Worm (Caenorhabditis elegans) whole organism, L4/young adult: Measurements from ENCODE around the gene F53G2.13.

Experiments used
- W03F9.2 ChIP-seq: fragments of 150-350 bp; optimal IDR thresholded peaks from 2 replicates; lab custom pipeline; 2014; ENCODE audit warnings: missing biosample characterization, missing genetic modification characterization
- dao-5 ChIP-seq: sonication (generic microtip); optimal IDR thresholded peaks from 2 replicates; lab custom pipeline; 2016; ENCODE audit warnings: missing genotype, missing genetic modification characterization, moderate library complexity, missing compliant biosample characterization
- him-1 ChIP-seq: sonication (generic microtip); optimal IDR thresholded peaks from 2 replicates; lab custom pipeline; 2016; ENCODE audit warnings: missing genotype, missing genetic modification reagents, missing genetic modification characterization, missing compliant biosample characterization

F53G2.13 gene

DNA sequence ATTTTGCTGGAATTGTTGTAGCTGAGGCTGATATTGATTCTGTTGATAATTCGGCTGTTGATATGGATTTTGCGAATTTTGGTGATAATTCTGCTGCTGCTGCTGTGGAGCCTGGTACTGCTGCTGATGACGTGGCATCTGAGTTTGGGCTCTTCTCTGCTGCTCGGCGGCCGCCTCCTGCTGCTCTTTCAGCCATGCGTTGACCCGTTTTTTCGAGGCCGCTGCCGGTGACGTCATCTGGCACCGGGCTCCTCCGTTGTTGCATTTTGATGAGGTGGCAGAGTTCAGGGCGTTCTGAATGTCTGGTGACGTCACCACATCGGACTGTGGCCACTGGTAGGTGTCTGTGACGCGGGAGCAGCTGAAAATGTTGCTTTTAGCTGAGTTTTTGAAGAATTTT, 26.6 kb upstream of the F53G2.13 start:
- TF ChIP-seq dao-5 (tag; lab: Kevin White, UChicago) (no peak), W03F9.2 (no peak), him-1 (tag; lab: Kevin White, UChicago) (no peak)

DNA sequence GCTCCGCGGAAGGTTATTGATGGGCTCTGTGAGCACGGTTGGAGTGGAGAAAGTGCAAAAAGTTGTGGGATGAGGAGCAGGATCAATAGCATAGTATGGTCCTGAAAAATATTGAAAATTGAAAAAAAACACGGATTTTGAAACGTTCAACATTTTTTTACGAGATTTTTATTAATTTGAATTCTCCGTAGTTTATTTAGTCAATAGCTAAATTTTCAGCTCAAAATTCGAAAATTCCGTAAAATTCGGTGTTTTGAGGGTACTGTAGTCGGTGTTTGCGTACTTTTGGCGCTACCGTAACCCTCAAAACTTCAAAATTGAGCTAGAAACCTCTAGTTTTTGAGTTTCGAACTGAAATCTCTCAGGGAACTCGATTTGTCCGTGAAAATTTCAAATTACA, 24.7 kb upstream of the F53G2.13 start, which contains the start of gene pqn-42:
Gene pqn-42, minus strand, starts transcription at position 101 of the 400 bp plus-strand sequence.
- TF ChIP-seq dao-5 (tag; lab: Kevin White, UChicago) (no peak), him-1 (tag; lab: Kevin White, UChicago) (no peak), W03F9.2 (no peak)

DNA sequence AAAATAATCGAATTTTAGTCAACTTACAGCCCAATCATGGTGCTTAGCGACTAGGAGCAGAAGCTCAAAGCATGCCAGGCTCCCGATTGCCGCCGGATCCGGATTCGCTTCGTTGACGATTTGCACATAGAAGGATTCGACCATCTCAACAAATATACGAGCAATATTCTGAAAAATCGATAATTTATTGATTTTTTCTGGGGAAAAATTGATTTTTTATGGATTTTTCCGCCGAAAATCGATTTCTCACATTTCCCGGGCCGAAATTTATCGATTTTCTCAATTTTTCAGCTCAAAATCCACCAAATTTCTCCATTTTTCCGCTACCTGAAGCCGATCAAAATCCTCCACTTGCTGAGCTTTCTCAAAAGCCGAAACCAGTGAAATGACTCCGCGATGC, 14.7 kb upstream of the F53G2.13 start:
- no peak for TF ChIP-seq dao-5 (tag; lab: Kevin White, UChicago)
- no peak for TF ChIP-seq him-1 (tag; lab: Kevin White, UChicago)
- no peak for TF ChIP-seq W03F9.2

DNA sequence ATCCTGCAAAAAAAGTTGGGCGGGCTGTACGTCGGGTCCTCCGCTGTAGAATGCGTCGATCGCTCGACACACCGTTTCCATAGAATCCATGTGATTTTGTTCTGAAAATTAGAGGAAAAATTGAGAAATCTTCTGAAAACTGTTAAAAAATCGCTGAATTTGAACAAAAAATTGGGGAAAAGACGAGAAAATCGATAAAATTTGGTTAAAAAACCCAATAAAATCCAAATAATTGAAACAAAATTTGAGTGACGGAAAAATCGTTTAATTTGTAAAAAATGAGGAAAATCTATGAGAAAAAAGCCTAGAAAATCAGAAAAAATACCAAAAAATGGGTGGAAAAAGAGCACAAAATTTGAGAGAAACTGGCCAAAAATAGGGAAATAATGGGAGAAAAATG, 10.3 kb upstream of the F53G2.13 start, which contains the start of gene tsr-1:
Gene tsr-1, minus strand, starts transcription at position 101 of the 400 bp plus-strand sequence.
- TF ChIP-seq dao-5 (tag; lab: Kevin White, UChicago), result no peak
- no peak for TF ChIP-seq W03F9.2
- TF ChIP-seq him-1 (tag; lab: Kevin White, UChicago), result no peak

DNA sequence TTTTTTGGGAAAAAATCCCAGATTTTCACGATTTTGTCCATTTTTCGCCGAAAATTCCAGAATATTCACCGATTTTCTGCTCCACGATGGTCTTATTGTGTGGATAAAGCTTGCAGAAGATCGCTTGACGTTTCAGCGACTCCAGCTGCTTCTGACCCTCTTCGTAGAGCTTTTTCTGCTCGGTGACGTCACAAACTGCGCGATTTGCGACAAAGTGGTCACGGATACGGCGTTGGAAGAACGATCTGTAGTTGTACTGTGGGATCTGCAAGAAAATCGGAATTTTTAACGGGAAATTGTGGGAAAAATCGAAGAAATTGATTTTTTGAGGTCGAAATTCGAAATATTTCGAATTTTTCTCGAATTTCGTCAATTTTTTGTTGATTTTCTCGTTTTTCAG, 5.1 kb upstream of the F53G2.13 start, which contains the start of gene mnat-1:
Gene mnat-1, minus strand, starts transcription at position 101 of the 400 bp plus-strand sequence.
- no peak for TF ChIP-seq W03F9.2

DNA sequence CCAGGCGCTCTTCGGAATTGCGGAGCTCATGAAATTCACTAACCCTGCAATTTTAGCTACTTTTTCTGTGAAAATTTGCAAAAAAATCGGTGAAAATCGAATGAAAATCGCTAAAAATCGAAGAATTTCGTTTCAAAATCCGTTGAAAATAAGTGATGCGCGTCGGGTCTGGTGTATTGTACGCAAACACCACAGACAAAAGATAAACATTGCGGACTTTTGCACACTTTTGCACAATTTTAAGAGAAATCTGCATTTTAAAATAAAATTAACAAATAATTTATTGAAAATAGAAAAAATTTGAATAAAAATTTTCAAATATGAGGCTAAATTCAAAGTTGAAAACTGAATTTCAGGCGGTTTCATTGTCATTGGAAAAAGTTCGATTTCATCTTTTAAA, 4.6 kb upstream of the F53G2.13 start, which contains the start of gene F53G2.12:
Gene F53G2.12, minus strand, starts transcription at position 44 of the 400 bp plus-strand sequence.
- no peak for TF ChIP-seq W03F9.2
- no peak for TF ChIP-seq dao-5 (tag; lab: Kevin White, UChicago)
- TF ChIP-seq him-1 (tag; lab: Kevin White, UChicago), result no peak

DNA sequence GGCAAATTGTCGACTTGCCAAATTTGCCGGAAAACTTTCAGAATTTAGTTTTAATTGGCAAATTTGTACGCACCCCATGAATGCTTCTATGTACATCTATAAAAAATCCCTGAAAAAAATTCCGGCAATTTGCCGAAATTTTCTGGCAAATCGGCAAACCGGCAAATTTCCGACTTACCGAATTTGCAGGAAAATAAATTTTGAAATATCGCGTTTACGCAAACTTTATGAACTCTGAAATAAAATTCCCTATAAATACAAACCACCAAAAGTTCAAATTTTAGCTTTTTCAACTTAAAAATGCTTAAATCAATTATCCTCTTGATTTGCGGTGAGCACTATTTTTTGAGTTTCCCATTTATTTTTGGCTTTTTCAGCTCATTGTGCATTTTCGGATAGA, 3.5 kb upstream of the F53G2.13 start, which contains the start of gene F53G2.3:
Gene F53G2.3, plus strand, starts transcription at position 301 of the 400 bp plus-strand sequence.
- TF ChIP-seq dao-5 (tag; lab: Kevin White, UChicago) (no peak), W03F9.2 (no peak), him-1 (tag; lab: Kevin White, UChicago) (no peak)

DNA sequence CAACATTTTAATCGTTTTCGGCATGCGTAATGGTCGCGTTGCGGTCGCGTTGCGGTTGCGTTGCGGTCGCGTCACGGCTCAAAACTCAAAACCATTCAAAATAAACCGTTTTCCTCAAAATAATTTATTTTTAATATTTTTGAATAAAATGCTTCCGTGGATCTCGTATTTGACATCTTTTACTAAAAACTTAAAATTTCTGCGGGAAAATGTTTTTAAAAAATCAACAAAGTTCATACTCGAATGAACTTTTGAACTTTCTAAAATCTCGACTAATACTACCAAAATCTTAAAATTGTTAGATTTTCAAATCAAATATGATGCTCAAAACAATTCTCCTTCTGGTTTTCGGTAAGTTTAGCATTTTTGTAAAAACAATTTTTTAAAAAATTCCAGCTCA, 2.0 kb upstream of the F53G2.13 start, which contains the start of gene F53G2.2:
Gene F53G2.2, plus strand, starts transcription at position 301 of the 400 bp plus-strand sequence.
- no peak for TF ChIP-seq him-1 (tag; lab: Kevin White, UChicago)
- no peak for TF ChIP-seq dao-5 (tag; lab: Kevin White, UChicago)
- TF ChIP-seq W03F9.2, result no peak

DNA sequence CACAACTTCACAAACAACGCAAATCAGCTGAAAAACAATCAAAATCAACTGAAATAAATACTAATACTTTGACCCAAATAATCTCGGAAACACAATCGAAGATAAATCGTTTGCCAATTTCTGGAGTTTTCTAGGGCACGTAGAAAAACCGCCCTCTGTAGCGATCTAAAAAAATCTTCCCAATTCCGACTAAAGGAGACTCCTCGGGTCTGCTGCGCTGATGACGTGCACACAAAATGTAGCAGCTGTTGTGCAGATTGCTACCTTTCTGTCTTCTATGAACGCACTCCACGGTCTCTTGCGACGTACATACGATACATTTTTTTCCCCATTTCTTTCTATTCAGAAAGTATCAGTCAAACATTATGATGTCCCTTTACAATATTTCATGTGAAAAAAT, 4.8 kb downstream of the F53G2.13 start, which contains the start of gene F53G2.1:
Gene F53G2.1, plus strand, starts transcription at position 301 of the 400 bp plus-strand sequence.
- TF ChIP-seq W03F9.2 (no peak), him-1 (tag; lab: Kevin White, UChicago) (no peak), dao-5 (tag; lab: Kevin White, UChicago) (no peak)

DNA sequence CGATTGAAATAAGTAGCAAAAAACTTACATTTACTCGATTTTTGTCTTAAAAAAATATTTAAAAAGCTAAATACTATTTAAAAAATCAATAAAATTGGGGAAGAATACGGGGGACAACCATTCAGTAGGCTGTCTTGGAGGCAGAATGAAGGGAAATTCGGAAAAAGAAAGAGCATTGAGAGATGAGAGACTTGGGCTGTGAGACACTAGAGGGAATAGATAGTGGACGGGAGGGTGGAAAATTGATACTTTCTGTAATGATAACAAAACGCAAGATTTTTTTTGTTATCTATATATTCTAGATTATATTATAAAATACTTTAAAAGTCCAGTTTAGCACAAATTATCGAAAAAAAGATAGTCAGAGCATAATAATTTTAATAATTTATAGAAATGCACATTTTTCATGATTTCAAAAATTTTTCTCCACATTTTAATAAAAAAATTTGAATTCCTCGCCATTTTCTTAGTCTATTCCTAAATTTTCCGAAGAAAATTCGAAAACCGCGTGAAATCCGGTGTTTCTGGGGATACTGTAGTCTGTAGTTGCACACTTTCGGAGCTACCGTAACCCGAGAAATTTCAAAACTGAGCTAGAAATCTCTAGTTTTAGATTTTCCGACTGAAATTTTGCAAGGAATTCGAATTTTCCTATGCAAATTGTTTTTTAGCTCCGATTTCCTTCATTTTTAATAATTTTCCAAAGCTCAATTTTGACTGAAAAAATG, 20.3 kb downstream of the F53G2.13 start:
- TF ChIP-seq dao-5 (tag; lab: Kevin White, UChicago) (no peak), W03F9.2 (no peak), him-1 (tag; lab: Kevin White, UChicago) (no peak)

DNA sequence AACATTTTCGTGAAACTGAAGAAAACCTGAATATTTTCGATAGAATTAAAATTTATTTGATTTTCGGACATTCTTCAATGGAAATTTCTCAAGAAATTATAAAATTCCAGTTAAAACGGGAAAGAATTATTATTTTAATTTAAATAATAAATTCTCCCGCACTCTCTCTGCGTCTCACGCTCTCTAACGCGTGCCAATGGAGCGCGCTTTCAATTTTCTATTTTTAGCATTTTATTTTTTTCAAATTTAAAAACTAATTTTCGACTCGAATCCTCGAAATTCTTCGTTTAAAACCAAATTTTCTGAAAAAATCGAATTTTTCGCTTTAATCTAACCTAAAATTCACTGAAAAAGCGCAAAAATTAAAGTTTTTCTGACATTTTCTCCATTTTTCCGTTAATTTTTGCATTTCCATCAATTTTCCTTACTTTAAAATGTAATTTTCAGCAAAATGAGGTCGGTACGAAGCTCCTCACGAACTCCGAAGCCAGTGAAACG, 20.9 kb downstream of the F53G2.13 start, which contains the start of gene gbas-1:
Gene gbas-1, plus strand, starts transcription at position 448 of the 498 bp plus-strand sequence.
- no peak for TF ChIP-seq dao-5 (tag; lab: Kevin White, UChicago)
- TF ChIP-seq him-1 (tag; lab: Kevin White, UChicago), result no peak
- TF ChIP-seq W03F9.2, result no peak

DNA sequence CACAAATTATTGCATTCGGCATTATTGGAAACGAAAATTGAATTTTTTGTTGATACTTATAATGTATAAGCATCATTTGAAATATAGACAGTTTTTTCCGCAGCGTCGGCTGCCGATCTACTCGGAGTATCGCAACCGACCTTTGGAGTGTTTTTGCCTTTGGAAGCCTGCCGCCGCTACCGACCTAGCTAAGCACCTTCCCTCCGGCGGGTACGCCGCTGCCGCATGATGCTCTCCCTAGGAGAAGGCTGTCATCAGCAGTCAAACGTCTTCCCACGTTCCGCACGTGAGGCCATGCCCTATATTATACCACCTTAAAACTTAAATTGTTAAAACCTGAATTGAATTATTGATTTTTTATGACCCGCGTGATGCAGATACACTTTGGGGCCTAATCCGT, 34.9 kb downstream of the F53G2.13 start:
- TF ChIP-seq W03F9.2 (no peak), dao-5 (tag; lab: Kevin White, UChicago) (no peak), him-1 (tag; lab: Kevin White, UChicago) (no peak)

DNA sequence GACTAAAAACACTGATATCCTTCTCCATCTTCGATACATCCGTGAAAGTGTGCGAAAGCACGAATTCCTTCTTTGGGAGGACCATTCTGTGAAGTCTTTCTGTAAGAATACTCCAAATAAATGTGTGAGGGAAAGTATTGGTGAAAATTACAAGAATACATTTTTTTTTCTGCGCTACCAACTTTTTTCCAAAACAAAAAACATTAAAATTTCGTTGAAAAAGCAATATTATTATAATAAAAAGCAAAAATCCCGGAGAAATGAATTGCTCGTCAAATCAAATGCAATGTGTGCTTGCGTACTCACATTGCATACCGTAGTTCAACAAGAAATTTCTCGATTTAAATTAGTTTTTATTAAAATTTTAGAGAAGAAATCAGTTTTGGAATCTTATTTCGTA, 38.4 kb downstream of the F53G2.13 start, which contains the start of gene bath-13:
Gene bath-13, minus strand, starts transcription at position 101 of the 400 bp plus-strand sequence.
- TF ChIP-seq him-1 (tag; lab: Kevin White, UChicago), result no peak
- no peak for TF ChIP-seq W03F9.2

DNA sequence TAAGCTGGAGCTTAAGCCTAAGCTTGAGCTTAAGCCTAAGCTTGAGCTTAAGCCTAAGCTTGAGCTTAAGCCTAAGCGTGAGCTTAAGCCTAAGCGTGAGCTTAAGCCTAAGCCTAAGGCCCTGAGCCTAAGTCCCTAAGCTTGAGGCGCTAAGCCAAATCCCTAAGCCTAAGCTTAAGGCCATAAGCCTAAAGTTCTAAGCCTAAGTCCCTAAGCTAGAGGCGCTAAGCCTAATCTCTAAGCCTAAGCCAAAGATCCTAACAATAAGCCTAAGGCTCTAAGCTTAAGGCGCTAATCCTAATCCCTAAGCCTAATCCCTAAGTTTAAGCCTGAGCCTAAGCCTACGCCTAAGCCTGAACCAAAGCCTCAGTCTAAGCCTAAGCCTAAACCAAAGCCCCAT, 42.0 kb downstream of the F53G2.13 start:
- no peak for TF ChIP-seq dao-5 (tag; lab: Kevin White, UChicago)
- no peak for TF ChIP-seq him-1 (tag; lab: Kevin White, UChicago)
- no peak for TF ChIP-seq W03F9.2
